Worm (Caenorhabditis elegans) whole organism, L4 larva: ENCODE measurements around the gene Y54G2A.37.

Experiments
- D1046.2 ChIP-seq: fragments of 200-800 bp; sonication (Bioruptor generic); IDR thresholded peaks from 2 replicates; pipeline ENCODE4 v1.3.6; 2022; ENCODE audit warnings: missing genetic modification characterization, missing compliant biosample characterization
- F37D6.2 ChIP-seq: sonication (generic microtip); optimal IDR thresholded peaks from 2 replicates; lab custom pipeline; 2016; ENCODE audit warnings: mild to moderate bottlenecking, missing genetic modification characterization, missing compliant biosample characterization
- F49E8.2 ChIP-seq: sonication (generic microtip); optimal IDR thresholded peaks from 2 replicates; lab custom pipeline; 2016; ENCODE audit warnings: missing compliant biosample characterization, mild to moderate bottlenecking, missing genetic modification characterization, borderline replicate concordance
- Y105C5A.15 ChIP-seq: fragments of 200-800 bp; sonication (Bioruptor generic); IDR thresholded peaks from 2 replicates; pipeline ENCODE4 v1.3.6; 2022; ENCODE audit warnings: missing genetic modification characterization, missing compliant biosample characterization
- ZK546.5 ChIP-seq, 2 experiments: sonication (generic microtip); optimal IDR thresholded peaks; 2 replicates each; lab custom pipeline; 2017; ENCODE audit warnings: missing biosample characterization in 2 of 2, missing genetic modification characterization in 2 of 2
- aly-2 ChIP-seq: sonication (generic microtip); optimal IDR thresholded peaks from 2 replicates; lab custom pipeline; 2018; ENCODE audit warnings: missing biosample characterization, missing genetic modification characterization
- ama-1 ChIP-seq: fragments of 150-350 bp; optimal IDR thresholded peaks from 2 replicates; lab custom pipeline; 2014; ENCODE audit warnings: inconsistent platforms, mixed read lengths
- arid-1 ChIP-seq: fragments of 200-800 bp; sonication (Bioruptor generic); conservative IDR thresholded peaks from 2 replicates; pipeline ENCODE4 v1.3.6; 2022; ENCODE audit warnings: missing genetic modification reagents, missing genetic modification characterization, missing compliant biosample characterization
- ceh-20 ChIP-seq: fragments of 200-800 bp; sonication (Bioruptor generic); IDR thresholded peaks from 2 replicates; pipeline ENCODE4 v1.3.6; 2022; ENCODE audit warnings: missing genetic modification reagents, missing genetic modification characterization, missing compliant biosample characterization
- ceh-28 ChIP-seq: fragments of 150-350 bp; optimal IDR thresholded peaks from 2 replicates; lab custom pipeline; 2014; ENCODE audit warnings: missing biosample characterization, missing genetic modification reagents, missing genetic modification characterization
- ceh-62 ChIP-seq: sonication (generic microtip); optimal IDR thresholded peaks from 2 replicates; lab custom pipeline; 2017; ENCODE audit warnings: missing biosample characterization, missing genetic modification characterization
- ces-1 ChIP-seq: fragments of 150-350 bp; sonication (generic microtip); optimal IDR thresholded peaks from 4 replicates; lab custom pipeline; 2014; ENCODE audit warnings: missing biosample characterization, missing genetic modification reagents, missing genetic modification characterization
- ctbp-1 ChIP-seq: fragments of 200-800 bp; sonication (Bioruptor generic); IDR thresholded peaks from 2 replicates; pipeline ENCODE4 v1.3.6; 2022; ENCODE audit warnings: missing genetic modification reagents, missing genetic modification characterization, missing compliant biosample characterization
- dmd-6 ChIP-seq: fragments of 200-800 bp; sonication (Bioruptor generic); IDR thresholded peaks from 2 replicates; pipeline ENCODE4 v1.3.6; 2022; ENCODE audit warnings: missing genetic modification reagents, missing genetic modification characterization, missing compliant biosample characterization
- dmd-9 ChIP-seq: fragments of 200-800 bp; sonication (Bioruptor generic); IDR thresholded peaks from 2 replicates; pipeline ENCODE4 v1.3.6; 2022; ENCODE audit warnings: missing genetic modification reagents, missing genetic modification characterization, missing compliant biosample characterization
- duxl-1 ChIP-seq: sonication (generic microtip); optimal IDR thresholded peaks from 2 replicates; lab custom pipeline; 2016; ENCODE audit warnings: mild to moderate bottlenecking, missing genetic modification characterization, moderate library complexity, missing compliant biosample characterization; ENCODE audit not compliant: poor library complexity
- dve-1 ChIP-seq: sonication (generic microtip); optimal IDR thresholded peaks from 2 replicates; lab custom pipeline; 2017; ENCODE audit warnings: antibody characterized with exemption, mild to moderate bottlenecking, missing genetic modification characterization, missing compliant biosample characterization; ENCODE audit not compliant: insufficient read depth
- egl-43 ChIP-seq: fragments of 200-800 bp; sonication (Bioruptor generic); IDR thresholded peaks from 2 replicates; pipeline ENCODE4 v1.3.6; 2022; ENCODE audit warnings: missing genetic modification reagents, missing genetic modification characterization, missing compliant biosample characterization
- fos-1 ChIP-seq: fragments of 150-350 bp; optimal IDR thresholded peaks from 2 replicates; lab custom pipeline; 2014; ENCODE audit warnings: missing biosample characterization, missing genetic modification characterization
- hlh-11 ChIP-seq: fragments of 200-800 bp; sonication (Bioruptor generic); optimal IDR thresholded peaks from 2 replicates; lab custom pipeline; 2018; ENCODE audit warnings: mild to moderate bottlenecking, missing genetic modification characterization, missing compliant biosample characterization
- hlh-30 ChIP-seq: sonication (generic microtip); optimal IDR thresholded peaks from 2 replicates; lab custom pipeline; 2017; ENCODE audit warnings: antibody characterized with exemption, mild to moderate bottlenecking, missing genetic modification characterization, missing compliant biosample characterization; ENCODE audit not compliant: insufficient read depth
- hmg-1.1 ChIP-seq: fragments of 200-800 bp; sonication (Bioruptor generic); IDR thresholded peaks from 2 replicates; pipeline ENCODE4 v1.3.6; 2022; ENCODE audit warnings: missing genetic modification reagents, missing genetic modification characterization, missing compliant biosample characterization
- jun-1 ChIP-seq: fragments of 150-350 bp; optimal IDR thresholded peaks from 2 replicates; lab custom pipeline; 2014; ENCODE audit warnings: missing biosample characterization, missing genetic modification reagents, missing genetic modification characterization
- lim-7 ChIP-seq: fragments of 200-800 bp; sonication (Bioruptor generic); IDR thresholded peaks from 2 replicates; pipeline ENCODE4 v1.3.6; 2022; ENCODE audit warnings: missing genetic modification characterization, missing compliant biosample characterization
- lin-1 ChIP-seq: fragments of 200-800 bp; sonication (Bioruptor generic); IDR thresholded peaks from 2 replicates; pipeline ENCODE4 v1.3.6; 2022; ENCODE audit warnings: missing genetic modification reagents, missing genetic modification characterization, missing compliant biosample characterization
- lin-15B ChIP-seq: fragments of 150-350 bp; sonication (generic microtip); optimal IDR thresholded peaks from 3 replicates; lab custom pipeline; 2014; ENCODE audit warnings: missing biosample characterization, missing genetic modification characterization
- lin-29 ChIP-seq: fragments of 200-800 bp; sonication (Bioruptor generic); IDR thresholded peaks from 2 replicates; pipeline ENCODE4 v1.3.6; 2022; ENCODE audit warnings: missing genetic modification reagents, missing genetic modification characterization, missing compliant biosample characterization
- lin-38 ChIP-seq: fragments of 200-800 bp; sonication (Bioruptor generic); IDR thresholded peaks from 2 replicates; pipeline ENCODE4 v1.3.6; 2022; ENCODE audit warnings: missing genetic modification reagents, missing genetic modification characterization, missing compliant biosample characterization
- madf-9 ChIP-seq: fragments of 200-800 bp; sonication (Bioruptor generic); conservative IDR thresholded peaks from 2 replicates; pipeline ENCODE4 v1.3.6; 2022; ENCODE audit warnings: missing genetic modification reagents, missing genetic modification characterization, missing compliant biosample characterization
- mdt-29 ChIP-seq: fragments of 200-800 bp; sonication (Bioruptor generic); IDR thresholded peaks from 2 replicates; pipeline ENCODE4 v1.3.6; 2022; ENCODE audit warnings: missing genetic modification reagents, missing genetic modification characterization, missing compliant biosample characterization
- mxl-3 ChIP-seq: fragments of 200-800 bp; sonication (Bioruptor generic); optimal IDR thresholded peaks from 2 replicates; lab custom pipeline; 2018; ENCODE audit warnings: mild to moderate bottlenecking, missing genetic modification characterization, missing compliant biosample characterization
- nhr-111 ChIP-seq: fragments of 200-800 bp; sonication (Bioruptor generic); optimal IDR thresholded peaks from 2 replicates; lab custom pipeline; 2018; ENCODE audit warnings: mild to moderate bottlenecking, missing genetic modification characterization, missing compliant biosample characterization
- nhr-42 ChIP-seq: fragments of 200-800 bp; sonication (Bioruptor generic); IDR thresholded peaks from 2 replicates; pipeline ENCODE4 v1.3.6; 2022; ENCODE audit warnings: missing genetic modification characterization, missing compliant biosample characterization
- pha-4 ChIP-seq, 2 experiments: fragments of 150-350 bp in 1 of 2; fragments of 200-800 bp in 1 of 2; sonication (Bioruptor generic) in 1 of 2; IDR thresholded peaks in 1 of 2; optimal IDR thresholded peaks in 1 of 2; 2 replicates each; pipeline versions ENCODE4 v1.3.6 to Lab custom; 2014 to 2022; ENCODE audit warnings: missing genetic modification characterization in 2 of 2, missing genetic modification reagents in 2 of 2, missing biosample characterization in 1 of 2, missing compliant biosample characterization in 1 of 2
- php-3 ChIP-seq: fragments of 200-800 bp; sonication (Bioruptor generic); IDR thresholded peaks from 2 replicates; pipeline ENCODE4 v1.3.6; 2022; ENCODE audit warnings: missing genetic modification reagents, missing genetic modification characterization, missing compliant biosample characterization
- pqm-1 ChIP-seq: sonication (generic microtip); optimal IDR thresholded peaks from 2 replicates; lab custom pipeline; 2017; ENCODE audit warnings: missing biosample characterization, missing genetic modification characterization
- sdz-12 ChIP-seq: fragments of 200-800 bp; sonication (Bioruptor generic); optimal IDR thresholded peaks from 2 replicates; lab custom pipeline; 2018; ENCODE audit warnings: mild to moderate bottlenecking, missing genetic modification characterization, missing compliant biosample characterization
- skn-1 ChIP-seq: fragments of 150-350 bp; optimal IDR thresholded peaks from 2 replicates; lab custom pipeline; 2014; ENCODE audit warnings: missing biosample characterization, missing genetic modification characterization
- spr-3 ChIP-seq: fragments of 200-800 bp; sonication (Bioruptor generic); optimal IDR thresholded peaks from 2 replicates; lab custom pipeline; 2018; ENCODE audit warnings: mild to moderate bottlenecking, missing genetic modification characterization, missing compliant biosample characterization
- tag-97 ChIP-seq: fragments of 200-800 bp; sonication (Bioruptor generic); IDR thresholded peaks from 2 replicates; pipeline ENCODE4 v1.3.6; 2022; ENCODE audit warnings: missing genetic modification characterization, missing compliant biosample characterization
- unc-130 ChIP-seq: sonication (generic microtip); optimal IDR thresholded peaks from 2 replicates; lab custom pipeline; 2016; ENCODE audit warnings: missing genetic modification reagents, missing genetic modification characterization, missing compliant biosample characterization
- unc-39 ChIP-seq: sonication (generic microtip); optimal IDR thresholded peaks from 2 replicates; lab custom pipeline; 2017; ENCODE audit warnings: missing biosample characterization, missing genetic modification characterization
- unc-62 ChIP-seq, 3 experiments: fragments of 150-350 bp in 1 of 3; sonication (generic microtip); optimal IDR thresholded peaks in 2 of 3; peaks in 1 of 3; 1 replicate in 1 of 3; 2 replicates in 2 of 3; lab custom pipeline; 2014 to 2017; ENCODE audit warnings: missing biosample characterization in 3 of 3, missing genetic modification characterization in 3 of 3, missing genetic modification reagents in 3 of 3, missing genotype in 1 of 3
- vab-7 ChIP-seq: fragments of 200-800 bp; sonication (Bioruptor generic); IDR thresholded peaks from 2 replicates; pipeline ENCODE4 v1.3.6; 2022; ENCODE audit warnings: missing genetic modification reagents, missing genetic modification characterization, missing compliant biosample characterization
- zfp-3 ChIP-seq: fragments of 200-800 bp; sonication (Bioruptor generic); conservative IDR thresholded peaks from 2 replicates; pipeline ENCODE4 v1.3.6; 2022; ENCODE audit warnings: missing genetic modification reagents, missing genetic modification characterization, missing compliant biosample characterization
- zip-2 ChIP-seq: fragments of 150-350 bp; optimal IDR thresholded peaks from 2 replicates; lab custom pipeline; 2014; ENCODE audit warnings: missing biosample characterization, missing genetic modification characterization
- ztf-7 ChIP-seq: fragments of 150-350 bp; optimal IDR thresholded peaks from 2 replicates; lab custom pipeline; 2014; ENCODE audit warnings: missing biosample characterization, missing genetic modification characterization

The Y54G2A.37 gene

ce11 chrIV:2805525-2805924 is 15.0 kb upstream of the Y54G2A.37 start, which contains the start of gene Y54G2A.45 (continued):
- no peak for TF ChIP-seq unc-39 (tag; lab: Kevin White, UChicago)
- peak; percentile 81 for TF ChIP-seq lim-7 (GFP tag; lab: Robert Waterston, UW)
- TF ChIP-seq ceh-20 (GFP tag; lab: Robert Waterston, UW), result peak; percentile 65
- TF ChIP-seq unc-130 (GFP tag; lab: Kevin White, UChicago), result peak; percentile 65
- TF ChIP-seq ces-1 (GFP tag; lab: Kevin White, UChicago), result no peak
- TF ChIP-seq hmg-1.1 (GFP tag; lab: Robert Waterston, UW), result peak; percentile 63; the same call in 1 of the 2 replicates
- TF ChIP-seq lin-38 (GFP tag; lab: Robert Waterston, UW), result peak; percentile 80
- no peak for TF ChIP-seq nhr-111 (GFP tag; lab: Kevin White, UChicago)
- TF ChIP-seq lin-1, result no peak
- no peak for TF ChIP-seq unc-62 (GFP tag; optimal IDR thresholded peaks at IDR 0.05 in 1 of 2; lab: Kevin White, UChicago)
- no peak for TF ChIP-seq unc-62 (tag; optimal IDR thresholded peaks at IDR 0.05; lab: Kevin White, UChicago)
- no peak for TF ChIP-seq zfp-3 (GFP tag; lab: Robert Waterston, UW)
- no peak for TF ChIP-seq ztf-7
- no peak for TF ChIP-seq skn-1 (tag; lab: Kevin White, UChicago)
- peak; percentile 62 for TF ChIP-seq spr-3
- no peak for TF ChIP-seq jun-1 (tag; lab: Kevin White, UChicago)
- peak; percentile 20 for TF ChIP-seq F37D6.2 (tag; lab: Kevin White, UChicago)
- TF ChIP-seq mxl-3 (GFP tag; lab: Kevin White, UChicago), result peak; percentile 77
- no peak for TF ChIP-seq lin-15B (tag; lab: Kevin White, UChicago)
- TF ChIP-seq fos-1, result no peak
- TF ChIP-seq aly-2 (tag; lab: Kevin White, UChicago), result no peak
- TF ChIP-seq pqm-1, result peak; percentile 90
- TF ChIP-seq hlh-11, result peak; percentile 85
- TF ChIP-seq ceh-28, result no peak
- no peak for TF ChIP-seq tag-97 (GFP tag; lab: Robert Waterston, UW)
- TF ChIP-seq madf-9 (GFP tag; lab: Robert Waterston, UW), result peak; percentile 89
- peak; percentile 53; the same call in 1 of the 2 replicates for TF ChIP-seq mdt-29 (GFP tag; lab: Robert Waterston, UW)
- TF ChIP-seq ceh-62, result no peak
- peak; percentile 82 for TF ChIP-seq egl-43

DNA sequence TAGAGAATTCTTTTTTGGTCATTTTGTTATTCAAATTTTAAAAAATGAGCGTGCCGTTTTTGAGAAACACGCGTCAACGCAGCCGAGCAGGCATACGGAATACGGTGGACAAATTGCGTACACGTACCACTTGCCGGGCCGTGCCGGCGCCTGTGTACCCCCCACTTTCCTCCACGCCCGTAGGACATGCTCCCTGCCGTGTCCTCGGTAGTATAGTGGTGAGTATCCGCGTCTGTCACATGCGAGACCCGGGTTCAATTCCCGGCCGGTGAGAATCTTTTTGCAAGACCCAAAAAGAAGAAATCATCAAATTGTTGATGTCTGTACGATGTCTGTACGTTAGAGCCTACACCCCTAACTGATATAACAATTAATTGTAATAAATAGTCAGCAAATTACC is 12.4 kb upstream of the Y54G2A.37 start:
- TF ChIP-seq jun-1 (tag; lab: Kevin White, UChicago) (no peak), sdz-12 (no peak), dmd-9 (GFP tag; lab: Robert Waterston, UW) (0 out of 2 replicates have a peak, but pooled peaks have one; percentile 48), mxl-3 (GFP tag; lab: Kevin White, UChicago) (peak; percentile 6), nhr-42 (no peak), ama-1 (no peak), arid-1 (GFP tag; lab: Robert Waterston, UW) (0 out of 2 replicates have a peak, but pooled peaks have one; percentile 46), aly-2 (tag; lab: Kevin White, UChicago) (no peak), pha-4 (GFP tag; IDR thresholded peaks at IDR 0.05; lab: Robert Waterston, UW) (0 out of 2 replicates have a peak, but pooled peaks have one; percentile 18), pha-4 (tag; optimal IDR thresholded peaks at IDR 0.05; lab: Kevin White, UChicago) (no peak), egl-43 (no peak), lin-29 (0 out of 2 replicates have a peak, but pooled peaks have one; percentile 19), php-3 (GFP tag; lab: Robert Waterston, UW) (0 out of 2 replicates have a peak, but pooled peaks have one; percentile 25), unc-130 (GFP tag; lab: Kevin White, UChicago) (peak; percentile 3), dve-1 (no peak), ctbp-1 (GFP tag; lab: Robert Waterston, UW) (no peak), lim-7 (GFP tag; lab: Robert Waterston, UW) (peak; percentile 75), hlh-30 (tag; lab: Kevin White, UChicago) (peak; percentile 46), F49E8.2 (tag; lab: Kevin White, UChicago) (no peak), dmd-6 (GFP tag; lab: Robert Waterston, UW) (no peak), unc-62 (GFP tag; optimal IDR thresholded peaks at IDR 0.05 in 1 of 2; lab: Kevin White, UChicago) (no peak), unc-62 (tag; optimal IDR thresholded peaks at IDR 0.05; lab: Kevin White, UChicago) (no peak), D1046.2 (GFP tag; lab: Robert Waterston, UW) (0 out of 2 replicates have a peak, but pooled peaks have one; percentile 34), duxl-1 (no peak), ZK546.5 (tag; optimal IDR thresholded peaks at IDR 0.05; lab: Kevin White, UChicago) (no peak), mdt-29 (GFP tag; lab: Robert Waterston, UW) (no peak), F37D6.2 (tag; lab: Kevin White, UChicago) (no peak), Y105C5A.15 (0 out of 2 replicates have a peak, but pooled peaks have one; percentile 42), vab-7 (GFP tag; lab: Robert Waterston, UW) (peak; percentile 67; the same call in 1 of the 2 replicates), zip-2 (no peak)
